Fruit fly (Drosophila melanogaster) whole organism, adult: ENCODE measurements around the gene Arl8.
A peak's percentile ranks its signal among the peaks of the same experiment; 100 is the strongest.

Experiments
- CG11617 ChIP-seq: fragments of 200-800 bp; sonication (Bioruptor generic); optimal IDR thresholded peaks from 2 replicates; lab custom pipeline; 2017; ENCODE audit warnings: mild to moderate bottlenecking, missing biosample characterization, missing genetic modification reagents, missing genetic modification characterization
- CG12768 ChIP-seq: fragments of 200-800 bp; sonication (Bioruptor generic); optimal IDR thresholded peaks from 2 replicates; lab custom pipeline; 2017; ENCODE audit warnings: missing biosample characterization, missing genetic modification characterization, mild to moderate bottlenecking, moderate library complexity, missing genetic modification reagents
- CG1620 ChIP-seq: fragments of 200-800 bp; sonication (Bioruptor generic); optimal IDR thresholded peaks from 2 replicates; lab custom pipeline; 2016; ENCODE audit warnings: missing biosample characterization, missing genetic modification characterization
- CG33017 ChIP-seq: fragments of 200-800 bp; sonication (Bioruptor generic); optimal IDR thresholded peaks from 2 replicates; lab custom pipeline; 2018; ENCODE audit warnings: missing biosample characterization, mild to moderate bottlenecking, missing genetic modification characterization, moderate library complexity
- CG7045 ChIP-seq: fragments of 200-800 bp; sonication (Bioruptor generic); optimal IDR thresholded peaks from 2 replicates; lab custom pipeline; 2017; ENCODE audit warnings: missing biosample characterization, mild to moderate bottlenecking, missing genetic modification characterization
- CG7101 ChIP-seq: fragments of 200-800 bp; sonication (Bioruptor generic); optimal IDR thresholded peaks from 2 replicates; lab custom pipeline; 2018; ENCODE audit warnings: missing biosample characterization, mild to moderate bottlenecking, missing genetic modification characterization, moderate library complexity
- Clk ChIP-seq: fragments of 200-800 bp; sonication (Bioruptor generic); optimal IDR thresholded peaks from 2 replicates; lab custom pipeline; 2017; ENCODE audit warnings: missing biosample characterization, missing genetic modification characterization
- Hr96 ChIP-seq: fragments of 200-800 bp; sonication (Bioruptor generic); optimal IDR thresholded peaks from 2 replicates; lab custom pipeline; 2016; ENCODE audit warnings: missing biosample characterization, missing genetic modification characterization
- Mnt ChIP-seq: fragments of 200-800 bp; sonication (Bioruptor generic); optimal IDR thresholded peaks from 2 replicates; lab custom pipeline; 2016; ENCODE audit warnings: missing biosample characterization, mild to moderate bottlenecking, missing genetic modification characterization

- no peak for TF ChIP-seq CG7045
- no peak for TF ChIP-seq CG7101
- TF ChIP-seq Clk, result peak; percentile 19
- peak; percentile 54 for TF ChIP-seq CG12768 (GFP tag; lab: Kevin White, UChicago)
- TF ChIP-seq CG33017 (tag; lab: Kevin White, UChicago), result no peak
- TF ChIP-seq CG1620 (GFP tag; lab: Kevin White, UChicago), result no peak
- peak; percentile 13 for TF ChIP-seq Mnt (GFP tag; lab: Kevin White, UChicago)
- no peak for TF ChIP-seq Hr96 (GFP tag; lab: Kevin White, UChicago)
- TF ChIP-seq CG11617, result no peak
Measured at dm6 chr3R:8111789-8112382, 14.5 kb upstream of the Arl8 start.
